Fruit fly (Drosophila melanogaster): ENCODE measurements around the gene yip7.

The yip7 gene

DNA sequence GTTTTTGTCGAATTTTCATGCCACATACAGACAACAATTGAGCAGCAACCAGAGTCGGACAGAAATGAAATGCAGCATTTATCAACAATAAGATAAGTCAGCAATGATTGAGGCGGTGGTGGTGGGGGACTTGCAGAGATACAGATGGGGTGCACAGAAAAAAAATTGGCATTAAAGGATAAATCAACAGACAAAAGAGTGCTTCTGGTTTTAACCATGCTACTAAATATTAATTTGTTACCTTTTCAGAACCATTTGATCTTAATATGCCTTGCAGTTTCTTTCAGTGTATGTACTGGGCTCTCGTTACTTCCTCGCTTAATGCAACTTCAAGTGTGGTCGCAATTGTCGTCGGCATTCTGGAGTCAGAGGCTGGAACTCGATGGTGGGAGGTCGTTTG, 46.3 kb upstream of the yip7 start (continued):
- TF ChIP-seq CG1647 (GFP tag; optimal IDR thresholded peaks at IDR 0.05) = no peak
- no peak for TF ChIP-seq CG7745 (tag; optimal IDR thresholded peaks at IDR 0.05)
- TF ChIP-seq chinmo (GFP tag; IDR thresholded peaks at IDR 0.05; ENCODE audit: partially characterized antibody) = no peak
- no peak for TF ChIP-seq fru (optimal IDR thresholded peaks at IDR 0.05)
- peak; percentile 23; the same call in 1 of the 2 replicates for TF ChIP-seq CG4360 (GFP tag; IDR thresholded peaks at IDR 0.05)
- peak; percentile 84; the same call in 2 of the 3 replicates for TF ChIP-seq CG2199 (GFP tag; IDR thresholded peaks at IDR 0.05)
- TF ChIP-seq Hr39 (optimal IDR thresholded peaks at IDR 0.05) = no peak
- TF ChIP-seq Abd-B (GFP tag; optimal IDR thresholded peaks at IDR 0.05) = no peak
- TF ChIP-seq CG9437 (GFP tag; optimal IDR thresholded peaks at IDR 0.05) = no peak
- TF ChIP-seq Gsc (GFP tag; IDR thresholded peaks at IDR 0.05) = peak; percentile 44; the same call in 1 of the 2 replicates
- no peak for TF ChIP-seq NfI (GFP tag; optimal IDR thresholded peaks at IDR 0.05)
- no peak for TF ChIP-seq CG8281 (tag; optimal IDR thresholded peaks at IDR 0.05)
- no peak for TF ChIP-seq tx (GFP tag; optimal IDR thresholded peaks at IDR 0.05)
- TF ChIP-seq CG11696 (GFP tag; IDR thresholded peaks at IDR 0.05) = peak; percentile 30; the same call in 1 of the 2 replicates
- TF ChIP-seq klu (GFP tag; IDR thresholded peaks at IDR 0.05) = 0 out of 2 replicates have a peak, but pooled peaks have one; percentile 12
- no peak for TF ChIP-seq ham (GFP tag; IDR thresholded peaks at IDR 0.05)
- peak; percentile 20 for TF ChIP-seq HHEX (GFP tag; optimal IDR thresholded peaks at IDR 0.05)
- no peak for TF ChIP-seq Dref (GFP tag; IDR thresholded peaks at IDR 0.05)
- peak; percentile 62 for TF ChIP-seq gem (tag; optimal IDR thresholded peaks at IDR 0.05)
- no peak for TF ChIP-seq luna (GFP tag; optimal IDR thresholded peaks at IDR 0.05)
- peak; percentile 17 for TF ChIP-seq Chrac-16 (GFP tag; optimal IDR thresholded peaks at IDR 0.05)
- peak; percentile 52; the same call in 1 of the 3 replicates for TF ChIP-seq dysf (GFP tag; IDR thresholded peaks at IDR 0.05)
- no peak for TF ChIP-seq caup (GFP tag; optimal IDR thresholded peaks at IDR 0.05; ENCODE audit: severe bottlenecking)
- no peak for TF ChIP-seq kni (GFP tag; optimal IDR thresholded peaks at IDR 0.05)
- TF ChIP-seq CHES-1-like (GFP tag; optimal IDR thresholded peaks at IDR 0.05) = no peak
- peak; percentile 24 for TF ChIP-seq pnt (GFP tag; optimal IDR thresholded peaks at IDR 0.05)
- no peak for TF ChIP-seq Dll (GFP tag; IDR thresholded peaks at IDR 0.05; ENCODE audit: partially characterized antibody)
- no peak for TF ChIP-seq Dip3 (GFP tag; optimal IDR thresholded peaks at IDR 0.05)
- TF ChIP-seq CG12155 (GFP tag; optimal IDR thresholded peaks at IDR 0.05) = no peak
- TF ChIP-seq CG34422 (GFP tag; IDR thresholded peaks at IDR 0.05) = peak; percentile 73; the same call in 2 of the 3 replicates
- peak; percentile 57 for TF ChIP-seq CG1603 (tag; optimal IDR thresholded peaks at IDR 0.05)
- TF ChIP-seq ftz-f1 (GFP tag; optimal IDR thresholded peaks at IDR 0.05) = no peak
- TF ChIP-seq Sox102F (GFP tag; optimal IDR thresholded peaks at IDR 0.05) = peak; percentile 24
- peak; percentile 35 for TF ChIP-seq Asciz (GFP tag; optimal IDR thresholded peaks at IDR 0.05)
- TF ChIP-seq pb (GFP tag; optimal IDR thresholded peaks at IDR 0.05) = no peak
- peak; percentile 39 for TF ChIP-seq repo (GFP tag; optimal IDR thresholded peaks at IDR 0.05)
- peak; percentile 71 for TF ChIP-seq CG10267 (tag; optimal IDR thresholded peaks at IDR 0.05)
- no peak for TF ChIP-seq ERR (GFP tag; optimal IDR thresholded peaks at IDR 0.05)
- peak; percentile 70; the same call in 2 of the 3 replicates for TF ChIP-seq CG3726 (GFP tag; IDR thresholded peaks at IDR 0.05)
- TF ChIP-seq Mad (GFP tag; optimal IDR thresholded peaks at IDR 0.05) = no peak
- no peak for TF ChIP-seq CG34224 (GFP tag; IDR thresholded peaks at IDR 0.05; ENCODE audit: partially characterized antibody)
- no peak for TF ChIP-seq gcm2 (GFP tag; optimal IDR thresholded peaks at IDR 0.05)
- TF ChIP-seq CG13287 (GFP tag; IDR thresholded peaks at IDR 0.05; ENCODE audit: partially characterized antibody) = no peak
- TF ChIP-seq Atf6 (GFP tag; IDR thresholded peaks at IDR 0.05) = no peak
- TF ChIP-seq ash1 (GFP tag; optimal IDR thresholded peaks at IDR 0.05) = no peak
- TF ChIP-seq dm (GFP tag; optimal IDR thresholded peaks at IDR 0.05) = no peak
- no peak for TF ChIP-seq trh (GFP tag; optimal IDR thresholded peaks at IDR 0.05)
- TF ChIP-seq pho (GFP tag; optimal IDR thresholded peaks at IDR 0.05) = no peak
- no peak for TF ChIP-seq Fer3 (tag; optimal IDR thresholded peaks at IDR 0.05)
- TF ChIP-seq nerfin-1 (tag; optimal IDR thresholded peaks at IDR 0.05) = peak; percentile 29
- TF ChIP-seq CG15073 (GFP tag; optimal IDR thresholded peaks at IDR 0.05) = no peak
